Fruit fly (Drosophila melanogaster) whole organism, embryonic: ENCODE results near the gene CG14893.

Experiments used
- Awh ChIP-seq: fragments of 200-800 bp; sonication (Bioruptor generic); IDR thresholded peaks from 2 replicates; pipeline ENCODE4, ENCODE4 v1.3.6; 2022; ENCODE audit warnings: missing biosample characterization, missing genetic modification characterization
- CG12236 ChIP-seq: fragments of 200-800 bp; sonication (Bioruptor generic); optimal IDR thresholded peaks from 2 replicates; lab custom pipeline; 2016; ENCODE audit warnings: missing biosample characterization, missing genetic modification characterization
- CG1233 ChIP-seq: fragments of 200-800 bp; sonication (Bioruptor generic); optimal IDR thresholded peaks from 4 replicates; lab custom pipeline; 2018; ENCODE audit warnings: missing biosample characterization, mild to moderate bottlenecking, missing genetic modification characterization
- CG12744 ChIP-seq: fragments of 200-800 bp; sonication (Bioruptor generic); optimal IDR thresholded peaks from 2 replicates; lab custom pipeline; 2016; ENCODE audit warnings: missing biosample characterization, missing genetic modification characterization
- CG13287 ChIP-seq: fragments of 200-800 bp; sonication (Bioruptor generic); IDR thresholded peaks from 2 replicates; pipeline ENCODE4 v1.3.6; 2022; ENCODE audit warnings: missing biosample characterization, missing genetic modification characterization; ENCODE audit not compliant: partially characterized antibody
- CG13624 ChIP-seq: fragments of 200-800 bp; sonication (Bioruptor generic); optimal IDR thresholded peaks from 2 replicates; lab custom pipeline; 2016; ENCODE audit warnings: missing biosample characterization, missing genetic modification characterization
- CG14014 ChIP-seq: fragments of 200-800 bp; sonication (Bioruptor generic); IDR thresholded peaks from 2 replicates; pipeline ENCODE4 v1.3.6; 2022; ENCODE audit warnings: missing biosample characterization, missing genetic modification characterization
- CG1529 ChIP-seq: fragments of 200-800 bp; sonication (Bioruptor generic); optimal IDR thresholded peaks from 3 replicates; lab custom pipeline; 2018; ENCODE audit warnings: missing biosample characterization, missing genetic modification characterization
- CG17568 ChIP-seq: fragments of 200-800 bp; sonication (Bioruptor generic); optimal IDR thresholded peaks from 2 replicates; lab custom pipeline; 2018; ENCODE audit warnings: missing biosample characterization, mild to moderate bottlenecking, missing genetic modification characterization, moderate library complexity
- CG18476 ChIP-seq: fragments of 200-800 bp; sonication (Bioruptor generic); optimal IDR thresholded peaks from 2 replicates; lab custom pipeline; 2016; ENCODE audit warnings: missing biosample characterization, mild to moderate bottlenecking, missing genetic modification characterization
- CG18619 ChIP-seq: fragments of 200-800 bp; sonication (Bioruptor generic); optimal IDR thresholded peaks from 3 replicates; lab custom pipeline; 2017; ENCODE audit warnings: missing biosample characterization, mild to moderate bottlenecking, missing genetic modification characterization
- CG2116 ChIP-seq: fragments of 200-800 bp; sonication (Bioruptor generic); optimal IDR thresholded peaks from 3 replicates; lab custom pipeline; 2018; ENCODE audit warnings: missing biosample characterization, mild to moderate bottlenecking, missing genetic modification characterization
- CG31365 ChIP-seq: fragments of 200-800 bp; sonication (Bioruptor generic); optimal IDR thresholded peaks from 2 replicates; lab custom pipeline; 2018; ENCODE audit warnings: missing biosample characterization, mild to moderate bottlenecking, missing genetic modification characterization
- CG4617 ChIP-seq: fragments of 200-800 bp; sonication (Bioruptor generic); optimal IDR thresholded peaks from 3 replicates; lab custom pipeline; 2016; ENCODE audit warnings: missing biosample characterization, missing genetic modification characterization, borderline replicate concordance
- CG4820 ChIP-seq: fragments of 200-800 bp; sonication (Bioruptor generic); optimal IDR thresholded peaks from 3 replicates; lab custom pipeline; 2016; ENCODE audit warnings: missing biosample characterization, missing genetic modification characterization
- CG4854 ChIP-seq: fragments of 200-800 bp; sonication (Bioruptor generic); optimal IDR thresholded peaks from 2 replicates; lab custom pipeline; 2016; ENCODE audit warnings: missing biosample characterization, missing genetic modification characterization, inconsistent platforms
- CG5953 ChIP-seq: fragments of 200-800 bp; sonication (Bioruptor generic); IDR thresholded peaks from 2 replicates; pipeline ENCODE4 v1.3.6; 2022; ENCODE audit warnings: missing biosample characterization, missing genetic modification characterization
- CG6813 ChIP-seq: fragments of 200-800 bp; sonication (Bioruptor generic); optimal IDR thresholded peaks from 2 replicates; lab custom pipeline; 2017; ENCODE audit warnings: missing biosample characterization, missing genetic modification characterization, mild to moderate bottlenecking, moderate library complexity, missing genetic modification reagents
- CG9609 ChIP-seq: fragments of 200-800 bp; sonication (Bioruptor generic); optimal IDR thresholded peaks from 3 replicates; lab custom pipeline; 2016; ENCODE audit warnings: missing biosample characterization, missing genetic modification characterization
- CHES-1-like ChIP-seq: fragments of 200-800 bp; sonication (Bioruptor generic); optimal IDR thresholded peaks from 2 replicates; lab custom pipeline; 2016; ENCODE audit warnings: missing biosample characterization, missing genetic modification characterization
- CrebB ChIP-seq: fragments of 200-800 bp; sonication (Bioruptor generic); optimal IDR thresholded peaks from 3 replicates; lab custom pipeline; 2018; ENCODE audit warnings: missing biosample characterization, mild to moderate bottlenecking, missing genetic modification characterization
- Dref ChIP-seq: fragments of 200-800 bp; sonication (Bioruptor generic); IDR thresholded peaks from 2 replicates; pipeline ENCODE4 v1.3.6; 2022; ENCODE audit warnings: missing biosample characterization, missing genetic modification characterization
- Eip74EF ChIP-seq, 2 experiments: fragments of 200-800 bp in 1 of 2; fragments of >200 bp in 1 of 2; sonication (Bioruptor generic) in 1 of 2; optimal IDR thresholded peaks; 2 replicates each; lab custom pipeline; 2017 to 2019; ENCODE audit warnings: missing biosample characterization in 2 of 2, missing genetic modification characterization in 2 of 2, mild to moderate bottlenecking in 1 of 2, moderate library complexity in 1 of 2
- HLH3B ChIP-seq: fragments of 200-800 bp; sonication (Bioruptor generic); IDR thresholded peaks from 2 replicates; pipeline ENCODE4 v1.3.6; 2022; ENCODE audit warnings: missing biosample characterization, missing genetic modification characterization
- MTF-1 ChIP-seq: fragments of 200-800 bp; sonication (Bioruptor generic); optimal IDR thresholded peaks from 2 replicates; lab custom pipeline; 2018; ENCODE audit warnings: missing biosample characterization, mild to moderate bottlenecking, missing genetic modification characterization, borderline replicate concordance
- Myb ChIP-seq: fragments of 200-800 bp; sonication (Bioruptor generic); optimal IDR thresholded peaks from 2 replicates; lab custom pipeline; 2016; ENCODE audit warnings: missing biosample characterization, missing genetic modification characterization
- Poxn ChIP-seq: fragments of 200-800 bp; sonication (Bioruptor generic); IDR thresholded peaks from 2 replicates; pipeline ENCODE4 v1.3.6; 2022; ENCODE audit warnings: missing biosample characterization, missing genetic modification characterization
- Scr ChIP-seq: fragments of 200-800 bp; sonication (Bioruptor generic); IDR thresholded peaks from 2 replicates; pipeline ENCODE4 v1.3.6; 2022; ENCODE audit warnings: missing biosample characterization, missing genetic modification characterization; ENCODE audit not compliant: partially characterized antibody
- Sry-β ChIP-seq: fragments of 200-800 bp; sonication (Bioruptor generic); optimal IDR thresholded peaks from 2 replicates; lab custom pipeline; 2018; ENCODE audit warnings: missing biosample characterization, mild to moderate bottlenecking, missing genetic modification characterization, moderate library complexity
- caup ChIP-seq: fragments of 200-800 bp; sonication (Bioruptor generic); optimal IDR thresholded peaks from 3 replicates; lab custom pipeline; 2017; ENCODE audit warnings: missing biosample characterization, mild to moderate bottlenecking, missing genetic modification characterization, moderate library complexity; ENCODE audit not compliant: severe bottlenecking
- chinmo ChIP-seq: fragments of 200-800 bp; sonication (Bioruptor generic); IDR thresholded peaks from 4 replicates; pipeline ENCODE4 v1.3.6; 2022; ENCODE audit warnings: missing biosample characterization, missing genetic modification characterization; ENCODE audit not compliant: partially characterized antibody
- fu2 ChIP-seq: fragments of 200-800 bp; sonication (Bioruptor generic); optimal IDR thresholded peaks from 2 replicates; lab custom pipeline; 2016; ENCODE audit warnings: missing biosample characterization, missing genetic modification characterization
- gcm ChIP-seq: fragments of 200-800 bp; sonication (Bioruptor generic); optimal IDR thresholded peaks from 2 replicates; lab custom pipeline; 2019; ENCODE audit warnings: missing biosample characterization, mild to moderate bottlenecking, missing genetic modification characterization, moderate library complexity
- gfzf ChIP-seq: fragments of 200-800 bp; sonication (Bioruptor generic); optimal IDR thresholded peaks from 2 replicates; lab custom pipeline; 2016; ENCODE audit warnings: missing biosample characterization, mild to moderate bottlenecking, missing genetic modification characterization, moderate library complexity
- gsb-n ChIP-seq: fragments of 200-800 bp; sonication (Bioruptor generic); optimal IDR thresholded peaks from 3 replicates; lab custom pipeline; 2018; ENCODE audit warnings: missing biosample characterization, mild to moderate bottlenecking, missing genetic modification characterization
- klu ChIP-seq: fragments of 200-800 bp; sonication (Bioruptor generic); IDR thresholded peaks from 2 replicates; pipeline ENCODE4 v1.3.6; 2022; ENCODE audit warnings: missing biosample characterization, missing genetic modification characterization
- knrl ChIP-seq: fragments of 200-800 bp; sonication (Bioruptor generic); IDR thresholded peaks from 3 replicates; pipeline ENCODE4 v1.3.6; 2022; ENCODE audit warnings: missing biosample characterization, missing genetic modification characterization; ENCODE audit not compliant: partially characterized antibody
- lilli ChIP-seq: fragments of 200-800 bp; sonication (Bioruptor generic); optimal IDR thresholded peaks from 3 replicates; lab custom pipeline; 2016; ENCODE audit warnings: missing biosample characterization, missing genetic modification characterization
- mld ChIP-seq: fragments of 200-800 bp; sonication (Bioruptor generic); IDR thresholded peaks from 3 replicates; pipeline ENCODE4 v1.3.6; 2022; ENCODE audit warnings: missing biosample characterization, missing genetic modification characterization; ENCODE audit not compliant: partially characterized antibody
- odd ChIP-seq: fragments of 200-800 bp; sonication (Bioruptor generic); optimal IDR thresholded peaks from 2 replicates; lab custom pipeline; 2017; ENCODE audit warnings: missing biosample characterization, mild to moderate bottlenecking, missing genetic modification characterization
- pho ChIP-seq: fragments of 200-800 bp; sonication (Bioruptor generic); optimal IDR thresholded peaks from 2 replicates; lab custom pipeline; 2016; ENCODE audit warnings: missing biosample characterization, missing genetic modification characterization
- repo ChIP-seq: fragments of 200-800 bp; sonication (Bioruptor generic); optimal IDR thresholded peaks from 2 replicates; lab custom pipeline; 2016; ENCODE audit warnings: missing biosample characterization, missing genetic modification characterization
- ro ChIP-seq: fragments of 200-800 bp; sonication (Bioruptor generic); IDR thresholded peaks from 2 replicates; pipeline ENCODE4 v1.3.6; 2022; ENCODE audit warnings: missing biosample characterization, missing genetic modification characterization
- shn ChIP-seq: fragments of 200-800 bp; sonication (Bioruptor generic); optimal IDR thresholded peaks from 3 replicates; lab custom pipeline; 2016; ENCODE audit warnings: missing biosample characterization, missing genetic modification characterization
- slou ChIP-seq: fragments of 200-800 bp; sonication (Bioruptor generic); optimal IDR thresholded peaks from 3 replicates; lab custom pipeline; 2016; ENCODE audit warnings: missing biosample characterization, missing genetic modification characterization
- sug ChIP-seq: fragments of 200-800 bp; optimal IDR thresholded peaks from 2 replicates; lab custom pipeline; 2019; ENCODE audit warnings: missing biosample characterization, mild to moderate bottlenecking, missing genetic modification characterization, moderate library complexity
- tin ChIP-seq: fragments of 200-800 bp; sonication (Bioruptor generic); optimal IDR thresholded peaks from 3 replicates; lab custom pipeline; 2016; ENCODE audit warnings: missing biosample characterization, missing genetic modification characterization
- trh ChIP-seq: fragments of 200-800 bp; sonication (Bioruptor generic); optimal IDR thresholded peaks from 2 replicates; lab custom pipeline; 2016; ENCODE audit warnings: missing biosample characterization, missing genetic modification characterization
- zfh2 ChIP-seq: fragments of 200-800 bp; sonication (Bioruptor generic); optimal IDR thresholded peaks from 2 replicates; lab custom pipeline; 2016; ENCODE audit warnings: missing biosample characterization, missing genetic modification characterization

The CG14893 gene

dm6 chr3R:16646952-16647715 lies 26.6 kb downstream of the CG14893 start, which contains the start of the genes CG10324 and CCT3 (continued):
- TF ChIP-seq HLH3B (GFP tag; lab: Robert Waterston, UW) (peak; percentile 63), CG12236 (GFP tag; lab: Kevin White, UChicago) (no peak), sug (tag; lab: Kevin White, UChicago) (peak; percentile 77), Scr (GFP tag; lab: Robert Waterston, UW) (peak; percentile 71), CG4854 (peak; percentile 43), gcm (peak; percentile 24), mld (GFP tag; lab: Robert Waterston, UW) (no peak), CG13287 (peak; percentile 67), CHES-1-like (GFP tag; lab: Kevin White, UChicago) (no peak), chinmo (0 out of 4 replicates have a peak, but pooled peaks have one; percentile 29), Awh (peak; percentile 56), CG1529 (peak; percentile 44), CrebB (tag; lab: Kevin White, UChicago) (peak; percentile 19), CG18476 (GFP tag; lab: Kevin White, UChicago) (peak; percentile 53), gsb-n (no peak), zfh2 (GFP tag; lab: Kevin White, UChicago) (peak; percentile 42), CG5953 (GFP tag; lab: Robert Waterston, UW) (no peak), slou (GFP tag; lab: Kevin White, UChicago) (peak; percentile 25), repo (GFP tag; lab: Kevin White, UChicago) (peak; percentile 7), pho (GFP tag; lab: Kevin White, UChicago) (peak; percentile 50), CG4820 (GFP tag; lab: Kevin White, UChicago) (peak; percentile 51), tin (peak; percentile 50), CG12744 (no peak), Myb (GFP tag; lab: Kevin White, UChicago) (no peak), CG4617 (GFP tag; lab: Kevin White, UChicago) (no peak), CG9609 (peak; percentile 44), gfzf (GFP tag; lab: Kevin White, UChicago) (no peak), fu2 (peak; percentile 39), Eip74EF (GFP tag; optimal IDR thresholded peaks at IDR 0.05; lab: Kevin White, UChicago) (no peak), CG1233 (GFP tag; lab: Kevin White, UChicago) (peak; percentile 51), CG31365 (tag; lab: Kevin White, UChicago) (no peak), CG18619 (GFP tag; lab: Kevin White, UChicago) (peak; percentile 65), ro (GFP tag; lab: Robert Waterston, UW) (no peak), shn (GFP tag; lab: Kevin White, UChicago) (peak; percentile 23), CG17568 (GFP tag; lab: Kevin White, UChicago) (no peak), lilli (peak; percentile 72), CG13624 (GFP tag; lab: Kevin White, UChicago) (peak; percentile 19), odd (no peak), Dref (peak; percentile 82), klu (GFP tag; lab: Robert Waterston, UW) (no peak), trh (peak; percentile 15), MTF-1 (GFP tag; lab: Kevin White, UChicago) (peak; percentile 13), Poxn (no peak), caup (GFP tag; lab: Kevin White, UChicago) (peak; percentile 53), CG2116 (GFP tag; lab: Kevin White, UChicago) (peak; percentile 70), Sry-β (GFP tag; lab: Kevin White, UChicago) (no peak), CG6813 (no peak), CG14014 (GFP tag; lab: Robert Waterston, UW) (peak; percentile 67), knrl (GFP tag; lab: Robert Waterston, UW) (peak; percentile 68)
